Worm (Caenorhabditis elegans): Measurements from ENCODE around the gene ttbk-4.
A peak's percentile ranks its signal among the peaks of the same experiment; 100 is the strongest.

The ttbk-4 gene

DNA sequence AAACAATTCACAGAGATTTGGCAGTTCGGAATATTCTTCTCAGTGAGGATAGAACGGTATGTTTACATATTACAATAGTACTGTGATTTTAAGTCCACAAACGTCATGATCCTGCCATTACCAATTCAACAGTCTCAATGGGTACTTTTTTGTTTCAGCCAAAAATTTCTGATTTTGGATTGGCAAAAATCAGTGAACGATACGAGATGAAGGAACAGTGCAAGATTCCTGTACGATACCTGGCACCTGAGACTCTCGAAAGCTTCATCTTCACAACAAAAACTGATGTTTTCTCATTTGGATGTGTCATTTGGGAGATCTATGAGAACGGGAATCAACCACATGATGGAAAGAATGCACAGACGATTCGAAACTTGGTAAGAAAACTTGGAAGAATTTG lies 3.1 kb upstream of the ttbk-4 start:
- TF ChIP-seq ceh-22 (tag; optimal IDR thresholded peaks at IDR 0.05): no peak
- TF ChIP-seq pag-3 (tag; optimal IDR thresholded peaks at IDR 0.05; ENCODE audit: borderline replicate concordance): no peak
- no peak for TF ChIP-seq rnt-1 (tag; optimal IDR thresholded peaks at IDR 0.05)
- no peak for TF ChIP-seq hlh-15 (tag; optimal IDR thresholded peaks at IDR 0.05)
- no peak for TF ChIP-seq elt-2 (tag; optimal IDR thresholded peaks at IDR 0.05)
- no peak for TF ChIP-seq sox-2 (GFP tag; IDR thresholded peaks at IDR 0.05)
- no peak for TF ChIP-seq hlh-30 (tag; optimal IDR thresholded peaks at IDR 0.05; ENCODE audit: insufficient read depth)
- TF ChIP-seq F13H6.1 (tag; optimal IDR thresholded peaks at IDR 0.05): no peak
- no peak for TF ChIP-seq ceh-9 (tag; optimal IDR thresholded peaks at IDR 0.05)
- TF ChIP-seq ets-4 (tag; optimal IDR thresholded peaks at IDR 0.05): no peak
- no peak for TF ChIP-seq nhr-232 (tag; optimal IDR thresholded peaks at IDR 0.05)
- TF ChIP-seq zip-5 (tag; optimal IDR thresholded peaks at IDR 0.05): no peak
- no peak for TF ChIP-seq pros-1 (tag; optimal IDR thresholded peaks at IDR 0.05)
- TF ChIP-seq ahr-1 (tag; optimal IDR thresholded peaks at IDR 0.05): no peak
- no peak for TF ChIP-seq ttx-3 (tag; optimal IDR thresholded peaks at IDR 0.05)
- no peak for TF ChIP-seq ceh-34 (tag; optimal IDR thresholded peaks at IDR 0.05)
- TF ChIP-seq ama-1 (optimal IDR thresholded peaks at IDR 0.05): no peak
- TF ChIP-seq hlh-8 (tag; optimal IDR thresholded peaks at IDR 0.05): no peak
- no peak for TF ChIP-seq ceh-14 (tag; optimal IDR thresholded peaks at IDR 0.05)

DNA sequence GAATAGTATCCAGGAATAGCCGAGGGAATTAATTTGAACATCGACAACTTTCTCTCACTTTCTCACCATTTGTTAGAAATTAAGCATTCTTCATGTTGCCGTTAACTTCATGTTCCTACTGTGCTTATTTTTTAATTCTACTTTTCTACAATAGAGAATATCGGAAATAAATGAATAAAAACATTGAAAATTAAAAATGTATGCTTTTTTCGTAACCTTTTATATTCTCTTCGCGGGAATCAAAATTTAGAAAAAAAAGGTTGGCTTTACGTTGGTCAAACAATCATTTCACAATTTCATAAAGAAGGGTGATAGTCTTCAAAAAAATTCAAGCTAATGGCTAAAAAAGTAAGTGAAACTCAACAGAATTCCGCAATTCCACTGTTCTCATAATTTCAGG lies 965 bp upstream of the ttbk-4 start, which contains the start of gene W01B6.5:
Gene W01B6.5, plus strand, starts transcription at position 301 of the 400 bp plus-strand sequence.
- TF ChIP-seq fax-1 (tag; optimal IDR thresholded peaks at IDR 0.05) (no peak), ttx-3 (tag; optimal IDR thresholded peaks at IDR 0.05) (no peak), ceh-6 (GFP tag; optimal IDR thresholded peaks at IDR 0.05) (no peak), K02D7.2 (tag; optimal IDR thresholded peaks at IDR 0.05) (no peak)

DNA sequence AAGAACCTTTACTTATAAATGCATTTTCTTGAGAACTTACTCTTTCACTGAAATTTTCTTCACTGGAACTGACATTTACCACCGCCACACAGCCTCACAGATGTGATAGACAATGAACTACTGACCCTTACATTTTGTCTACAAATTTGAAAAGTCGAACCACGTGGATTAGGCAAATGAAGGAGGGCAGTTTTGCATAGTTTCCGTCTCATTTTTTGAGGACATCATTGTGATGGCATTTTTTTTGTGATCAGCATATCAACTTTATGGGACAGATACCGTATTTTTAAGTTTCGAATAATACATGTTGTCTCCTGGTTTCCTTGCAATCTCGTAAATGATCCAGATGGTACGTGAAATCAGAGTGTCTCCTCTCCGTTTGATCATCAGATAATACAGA lies 2.4 kb downstream of the ttbk-4 start, which contains the start of gene W01B6.3:
Gene W01B6.3, minus strand, starts transcription at position 101 of the 400 bp plus-strand sequence.
- TF ChIP-seq ahr-1 (tag; optimal IDR thresholded peaks at IDR 0.05) (no peak), pax-1 (tag; optimal IDR thresholded peaks at IDR 0.05) (no peak), pat-9 (tag; optimal IDR thresholded peaks at IDR 0.05) (no peak), ceh-22 (tag; optimal IDR thresholded peaks at IDR 0.05) (no peak), hlh-6 (tag; optimal IDR thresholded peaks at IDR 0.05) (no peak), ttx-3 (tag; optimal IDR thresholded peaks at IDR 0.05) (no peak), elt-4 (tag; optimal IDR thresholded peaks at IDR 0.05) (no peak), zip-5 (tag; optimal IDR thresholded peaks at IDR 0.05) (no peak), gmeb-2 (tag; optimal IDR thresholded peaks at IDR 0.05) (no peak)

DNA sequence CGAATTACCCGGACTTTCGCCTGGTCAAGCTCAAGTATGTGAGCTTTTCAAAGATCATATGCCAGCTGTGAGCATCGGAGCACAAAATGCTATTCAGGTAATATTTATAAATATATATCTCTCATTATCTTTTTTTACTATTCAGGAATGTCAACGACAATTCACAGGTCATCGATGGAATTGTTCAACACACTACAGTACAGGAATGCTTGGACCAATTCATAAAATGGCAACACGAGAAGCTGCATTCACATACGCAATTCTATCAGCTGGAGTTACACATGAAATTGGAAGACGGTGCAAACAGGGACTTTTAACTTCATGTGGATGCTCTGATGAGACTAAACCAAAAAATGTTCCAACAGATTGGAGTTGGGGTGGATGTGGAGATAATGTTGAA lies 6.7 kb downstream of the ttbk-4 start:
- TF ChIP-seq ttx-3 (tag; optimal IDR thresholded peaks at IDR 0.05) (no peak), K09A11.1 (tag; optimal IDR thresholded peaks at IDR 0.05; ENCODE audit: insufficient read depth) (no peak), ceh-24 (tag; optimal IDR thresholded peaks at IDR 0.05) (no peak), tbx-2 (tag; optimal IDR thresholded peaks at IDR 0.05) (no peak), unc-55 (GFP tag; optimal IDR thresholded peaks at IDR 0.05) (no peak), ceh-18 (tag; optimal IDR thresholded peaks at IDR 0.05) (no peak), T23F11.4 (GFP tag; optimal IDR thresholded peaks at IDR 0.05) (no peak), C38D4.7 (GFP tag; optimal IDR thresholded peaks at IDR 0.05) (no peak), zip-5 (tag; optimal IDR thresholded peaks at IDR 0.05) (no peak), sox-2 (GFP tag; IDR thresholded peaks at IDR 0.05) (no peak), pros-1 (tag; optimal IDR thresholded peaks at IDR 0.05) (no peak), syd-9 (tag; optimal IDR thresholded peaks at IDR 0.05) (no peak)

DNA sequence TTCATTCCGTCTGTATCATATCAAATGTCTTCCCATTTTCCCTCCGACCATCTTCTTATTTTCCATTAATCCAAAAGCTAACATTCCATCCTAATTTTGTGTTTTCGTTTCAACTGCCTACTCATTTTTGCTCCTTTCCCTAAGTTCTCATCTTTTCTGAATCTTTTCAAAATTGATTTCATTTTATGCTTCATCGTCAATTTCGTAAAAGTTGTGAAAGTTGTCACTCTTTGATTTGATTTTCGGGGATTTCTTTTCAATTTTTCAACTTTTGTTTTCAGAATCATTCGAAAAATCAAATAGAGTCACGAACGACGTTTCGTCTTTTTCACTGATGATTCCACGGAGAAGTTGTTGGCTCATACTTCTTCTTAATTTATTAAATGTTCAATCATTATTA lies 7.4 kb downstream of the ttbk-4 start, which contains the start of gene cwn-2:
Gene cwn-2, plus strand, starts transcription at position 276 of the 400 bp plus-strand sequence.
- peak; percentile 11 for TF ChIP-seq unc-42 (tag; optimal IDR thresholded peaks at IDR 0.05)
- no peak for TF ChIP-seq lin-11 (tag; optimal IDR thresholded peaks at IDR 0.05)

Measured in whole organism, late embryonic.